Worm (Caenorhabditis elegans) whole organism, late embryonic: ENCODE data around the gene clh-5.

Source experiments
- F13H6.1 ChIP-seq: sonication (generic microtip); optimal IDR thresholded peaks from 2 replicates; lab custom pipeline; 2016; ENCODE audit warnings: missing genetic modification characterization, missing compliant biosample characterization
- K02D7.2 ChIP-seq: sonication (generic microtip); optimal IDR thresholded peaks from 2 replicates; lab custom pipeline; 2017; ENCODE audit warnings: mild to moderate bottlenecking, missing genetic modification characterization, missing compliant biosample characterization
- T23F11.4 ChIP-seq: fragments of 200-800 bp; sonication (Bioruptor generic); optimal IDR thresholded peaks from 2 replicates; lab custom pipeline; 2018; ENCODE audit warnings: mild to moderate bottlenecking, missing genetic modification characterization, missing compliant biosample characterization
- ahr-1 ChIP-seq: sonication (generic microtip); optimal IDR thresholded peaks from 2 replicates; lab custom pipeline; 2016; ENCODE audit warnings: missing genetic modification characterization, missing compliant biosample characterization
- ama-1 ChIP-seq: fragments of 150-350 bp; optimal IDR thresholded peaks from 2 replicates; lab custom pipeline; 2014
- ceh-14 ChIP-seq: sonication (generic microtip); optimal IDR thresholded peaks from 2 replicates; lab custom pipeline; 2016; ENCODE audit warnings: missing genotype, missing genetic modification characterization, missing compliant biosample characterization
- ceh-2 ChIP-seq: sonication (generic microtip); optimal IDR thresholded peaks from 2 replicates; lab custom pipeline; 2016; ENCODE audit warnings: missing genotype, missing genetic modification characterization, missing compliant biosample characterization
- ceh-30 ChIP-seq: fragments of 150-350 bp; optimal IDR thresholded peaks from 2 replicates; lab custom pipeline; 2014; ENCODE audit warnings: missing biosample characterization, missing genetic modification characterization
- ceh-34 ChIP-seq: sonication (generic microtip); optimal IDR thresholded peaks from 2 replicates; lab custom pipeline; 2016; ENCODE audit warnings: mild to moderate bottlenecking, missing genetic modification characterization, missing compliant biosample characterization
- ceh-45 ChIP-seq: fragments of 200-800 bp; sonication (Bioruptor generic); IDR thresholded peaks from 2 replicates; pipeline ENCODE4 v1.3.6; 2022; ENCODE audit warnings: missing genetic modification reagents, missing genetic modification characterization, missing compliant biosample characterization
- ceh-48 ChIP-seq: sonication (generic microtip); optimal IDR thresholded peaks from 2 replicates; lab custom pipeline; 2016; ENCODE audit warnings: missing genetic modification characterization, inconsistent platforms, missing compliant biosample characterization
- dmd-4 ChIP-seq: sonication (generic microtip); optimal IDR thresholded peaks from 2 replicates; lab custom pipeline; 2016; ENCODE audit warnings: borderline replicate concordance, missing genetic modification characterization, missing compliant biosample characterization
- dve-1 ChIP-seq: sonication (generic microtip); optimal IDR thresholded peaks from 2 replicates; lab custom pipeline; 2017; ENCODE audit warnings: antibody characterized with exemption, mild to moderate bottlenecking, missing genetic modification characterization, missing compliant biosample characterization
- ets-4 ChIP-seq: sonication (generic microtip); optimal IDR thresholded peaks from 2 replicates; lab custom pipeline; 2016; ENCODE audit warnings: missing genetic modification characterization, missing compliant biosample characterization
- eyg-1 ChIP-seq: sonication (generic microtip); optimal IDR thresholded peaks from 2 replicates; lab custom pipeline; 2016; ENCODE audit warnings: missing genotype, missing genetic modification characterization, missing compliant biosample characterization
- fax-1 ChIP-seq: sonication (generic microtip); optimal IDR thresholded peaks from 2 replicates; lab custom pipeline; 2016; ENCODE audit warnings: missing genotype, missing genetic modification characterization, missing compliant biosample characterization
- fkh-6 ChIP-seq: sonication (generic microtip); optimal IDR thresholded peaks from 2 replicates; lab custom pipeline; 2016; ENCODE audit warnings: missing genetic modification characterization, missing compliant biosample characterization
- hlh-13 ChIP-seq: fragments of 200-800 bp; sonication (Bioruptor generic); optimal IDR thresholded peaks from 2 replicates; lab custom pipeline; 2018; ENCODE audit warnings: mild to moderate bottlenecking, missing genetic modification characterization, missing compliant biosample characterization
- hlh-15 ChIP-seq: sonication (generic microtip); optimal IDR thresholded peaks from 2 replicates; lab custom pipeline; 2016; ENCODE audit warnings: missing genetic modification characterization, missing compliant biosample characterization
- hlh-30 ChIP-seq: sonication (generic microtip); optimal IDR thresholded peaks from 2 replicates; lab custom pipeline; 2017; ENCODE audit warnings: antibody characterized with exemption, missing genetic modification characterization, missing compliant biosample characterization; ENCODE audit not compliant: insufficient read depth
- lin-11 ChIP-seq: fragments of 200-800 bp; sonication (Bioruptor generic); optimal IDR thresholded peaks from 2 replicates; lab custom pipeline; 2018; ENCODE audit warnings: mild to moderate bottlenecking, missing genetic modification characterization, missing compliant biosample characterization
- mec-3 ChIP-seq: sonication (generic microtip); optimal IDR thresholded peaks from 2 replicates; lab custom pipeline; 2016; ENCODE audit warnings: borderline replicate concordance, missing genetic modification characterization, missing compliant biosample characterization
- nhr-11 ChIP-seq: fragments of 150-350 bp; optimal IDR thresholded peaks from 2 replicates; lab custom pipeline; 2014; ENCODE audit warnings: missing biosample characterization, missing genetic modification characterization
- pag-3 ChIP-seq: sonication (generic microtip); optimal IDR thresholded peaks from 2 replicates; lab custom pipeline; 2016; ENCODE audit warnings: missing compliant biosample characterization, missing genetic modification characterization, borderline replicate concordance
- pat-9 ChIP-seq: fragments of 200-800 bp; sonication (Bioruptor generic); optimal IDR thresholded peaks from 2 replicates; lab custom pipeline; 2018; ENCODE audit warnings: mild to moderate bottlenecking, missing genetic modification characterization, moderate library complexity, missing compliant biosample characterization
- pha-4 ChIP-seq: fragments of 150-350 bp; optimal IDR thresholded peaks from 2 replicates; lab custom pipeline; 2018; ENCODE audit warnings: missing biosample characterization, missing genetic modification reagents, missing genetic modification characterization
- pros-1 ChIP-seq: fragments of 150-350 bp; optimal IDR thresholded peaks from 2 replicates; lab custom pipeline; 2014; ENCODE audit warnings: missing biosample characterization, missing genetic modification reagents, missing genetic modification characterization
- rnt-1 ChIP-seq: sonication (generic microtip); optimal IDR thresholded peaks from 2 replicates; lab custom pipeline; 2016; ENCODE audit warnings: missing genetic modification characterization, missing compliant biosample characterization
- sox-4 ChIP-seq: sonication (generic microtip); optimal IDR thresholded peaks from 2 replicates; lab custom pipeline; 2017; ENCODE audit warnings: mild to moderate bottlenecking, missing genetic modification characterization, inconsistent platforms, missing compliant biosample characterization
- unc-55 ChIP-seq: sonication (generic microtip); optimal IDR thresholded peaks from 2 replicates; lab custom pipeline; 2017; ENCODE audit warnings: missing biosample characterization, missing genetic modification reagents, missing genetic modification characterization
- zip-5 ChIP-seq: sonication (generic microtip); optimal IDR thresholded peaks from 2 replicates; lab custom pipeline; 2016; ENCODE audit warnings: missing genetic modification characterization, missing compliant biosample characterization

Gene clh-5

DNA sequence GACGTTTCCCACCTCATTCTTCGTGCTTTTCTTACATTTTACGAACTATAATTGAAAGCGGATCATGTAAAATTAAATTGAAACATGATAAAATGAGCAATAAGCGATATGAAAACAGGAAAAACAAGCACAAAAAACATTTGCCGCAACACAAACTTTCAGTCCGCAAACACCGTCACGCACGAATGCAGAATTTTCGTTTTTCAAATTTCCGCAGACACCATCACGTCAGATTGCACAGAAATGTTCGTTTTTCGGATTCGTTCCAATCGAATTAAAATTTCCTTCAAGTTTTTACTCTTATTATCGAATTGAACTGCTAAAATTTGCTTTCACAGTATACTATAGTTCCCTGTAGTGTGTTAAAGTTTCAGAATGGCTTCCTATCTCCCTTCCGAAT lies 43.8 kb downstream of the clh-5 start, which contains the start of gene chmp-7 (continued):
- TF ChIP-seq sox-4, result no peak
- no peak for TF ChIP-seq zip-5
- TF ChIP-seq ceh-2 (tag; lab: Kevin White, UChicago), result peak; percentile 0
- no peak for TF ChIP-seq nhr-11
- no peak for TF ChIP-seq lin-11
- peak; percentile 22 for TF ChIP-seq dve-1
- no peak for TF ChIP-seq ceh-34 (tag; lab: Kevin White, UChicago)
- TF ChIP-seq mec-3 (tag; lab: Kevin White, UChicago), result no peak
- peak; percentile 64 for TF ChIP-seq rnt-1
- no peak for TF ChIP-seq hlh-30
- no peak for TF ChIP-seq fkh-6
- no peak for TF ChIP-seq hlh-15
- TF ChIP-seq ceh-30, result peak; percentile 89
- TF ChIP-seq hlh-13 (GFP tag; lab: Kevin White, UChicago), result no peak
- no peak for TF ChIP-seq eyg-1
- no peak for TF ChIP-seq pha-4

- TF ChIP-seq fkh-6 (no peak), pat-9 (tag; lab: Kevin White, UChicago) (no peak), mec-3 (tag; lab: Kevin White, UChicago) (no peak), ceh-45 (GFP tag; lab: Robert Waterston, UW) (no peak), ceh-14 (tag; lab: Kevin White, UChicago) (no peak), K02D7.2 (tag; lab: Kevin White, UChicago) (no peak), pha-4 (no peak), fax-1 (no peak), ceh-2 (tag; lab: Kevin White, UChicago) (no peak), pag-3 (tag; lab: Kevin White, UChicago) (no peak), F13H6.1 (no peak), pros-1 (no peak), T23F11.4 (GFP tag; lab: Kevin White, UChicago) (no peak), ets-4 (tag; lab: Kevin White, UChicago) (no peak), unc-55 (no peak), ahr-1 (tag; lab: Kevin White, UChicago) (no peak), ceh-48 (no peak), ama-1 (lab: Kevin White, UChicago) (no peak), dmd-4 (tag; lab: Kevin White, UChicago) (no peak), eyg-1 (no peak)
Measured at ce11 chrII:9053564-9053963, 44.8 kb downstream of the clh-5 start, which contains the start of gene T24B8.7. T24B8.7 (minus strand) TSS chrII:9053664.
